Worm (Caenorhabditis elegans) whole organism, midembryonic: Measurements from ENCODE around the gene ttr-19.
A peak's percentile ranks its signal among the peaks of the same experiment; 100 is the strongest.

Experiments
- T22C8.4 ChIP-seq: fragments of 200-800 bp; sonication (Bioruptor generic); IDR thresholded peaks from 2 replicates; pipeline ENCODE4 v1.3.6; 2022; ENCODE audit warnings: missing genetic modification characterization, missing compliant biosample characterization
- cog-1 ChIP-seq: sonication (generic microtip); optimal IDR thresholded peaks from 2 replicates; lab custom pipeline; 2016; ENCODE audit warnings: missing genetic modification characterization, missing compliant biosample characterization
- flt-1 ChIP-seq: fragments of 200-800 bp; sonication (Bioruptor generic); IDR thresholded peaks from 2 replicates; pipeline ENCODE4 v1.3.6; 2022; ENCODE audit warnings: missing genetic modification characterization, missing compliant biosample characterization
- klf-2 ChIP-seq: fragments of 200-800 bp; sonication (Bioruptor generic); conservative IDR thresholded peaks from 2 replicates; pipeline ENCODE4 v1.3.6; 2022; ENCODE audit warnings: missing genetic modification reagents, missing genetic modification characterization, missing compliant biosample characterization
- med-1 ChIP-seq: sonication (generic microtip); optimal IDR thresholded peaks from 2 replicates; lab custom pipeline; 2017; ENCODE audit warnings: missing genetic modification characterization, mild to moderate bottlenecking, missing compliant biosample characterization, antibody characterized with exemption, missing genetic modification reagents; ENCODE audit not compliant: insufficient read depth
- ref-1 ChIP-seq: fragments of 200-800 bp; sonication (Bioruptor generic); conservative IDR thresholded peaks from 2 replicates; pipeline ENCODE4 v1.3.6; 2022; ENCODE audit warnings: missing genetic modification reagents, missing genetic modification characterization, missing compliant biosample characterization
- tab-1 ChIP-seq: fragments of 200-800 bp; sonication (Bioruptor generic); IDR thresholded peaks from 2 replicates; pipeline ENCODE4 v1.3.6; 2022; ENCODE audit warnings: missing genetic modification characterization, missing compliant biosample characterization
- ztf-23 ChIP-seq: fragments of 200-800 bp; sonication (Bioruptor generic); IDR thresholded peaks from 2 replicates; pipeline ENCODE4 v1.3.6; 2022; ENCODE audit warnings: missing genetic modification reagents, missing genetic modification characterization, missing compliant biosample characterization
- ztf-29 ChIP-seq: fragments of 200-800 bp; sonication (Bioruptor generic); IDR thresholded peaks from 2 replicates; pipeline ENCODE4 v1.3.6; 2022; ENCODE audit warnings: missing genetic modification reagents, missing genetic modification characterization, missing compliant biosample characterization

The ttr-19 gene

ce11 chrV:10243105-10243504, 15.9 kb upstream of the ttr-19 start, which contains the start of gene C12D8.9:
Gene C12D8.9, minus strand, starts transcription at chrV:10243205.
- TF ChIP-seq klf-2 (GFP tag; lab: Robert Waterston, UW): no peak
- TF ChIP-seq tab-1 (GFP tag; lab: Robert Waterston, UW): no peak
- TF ChIP-seq T22C8.4 (GFP tag; lab: Robert Waterston, UW): no peak
- no peak for TF ChIP-seq ztf-29 (GFP tag; lab: Robert Waterston, UW)
- TF ChIP-seq flt-1: no peak
- TF ChIP-seq ref-1: no peak
- TF ChIP-seq cog-1 (tag; lab: Kevin White, UChicago): no peak
- no peak for TF ChIP-seq ztf-23 (GFP tag; lab: Robert Waterston, UW)
- no peak for TF ChIP-seq med-1 (GFP tag; lab: Kevin White, UChicago)

ce11 chrV:10241121-10241803, 14.0 kb upstream of the ttr-19 start, which contains the start of the genes C12D8.21 and col-148:
Gene C12D8.21, minus strand, starts transcription at chrV:10241188.
Gene col-148, plus strand, starts transcription at chrV:10241753.
- TF ChIP-seq tab-1 (GFP tag; lab: Robert Waterston, UW): no peak
- TF ChIP-seq med-1 (GFP tag; lab: Kevin White, UChicago): no peak
- no peak for TF ChIP-seq flt-1
- no peak for TF ChIP-seq cog-1 (tag; lab: Kevin White, UChicago)
- TF ChIP-seq ref-1: no peak
- no peak for TF ChIP-seq ztf-29 (GFP tag; lab: Robert Waterston, UW)
- TF ChIP-seq T22C8.4 (GFP tag; lab: Robert Waterston, UW): no peak
- no peak for TF ChIP-seq klf-2 (GFP tag; lab: Robert Waterston, UW)
- no peak for TF ChIP-seq ztf-23 (GFP tag; lab: Robert Waterston, UW)

- TF ChIP-seq ztf-29 (GFP tag; lab: Robert Waterston, UW) (no peak), flt-1 (no peak), klf-2 (GFP tag; lab: Robert Waterston, UW) (no peak), cog-1 (tag; lab: Kevin White, UChicago) (no peak), T22C8.4 (GFP tag; lab: Robert Waterston, UW) (no peak), med-1 (GFP tag; lab: Kevin White, UChicago) (no peak), ztf-23 (GFP tag; lab: Robert Waterston, UW) (no peak), tab-1 (GFP tag; lab: Robert Waterston, UW) (no peak), ref-1 (no peak)
Observed at ce11 chrV:10239861-10240260, 12.6 kb upstream of the ttr-19 start, which contains the start of gene fipr-8. Gene fipr-8, minus strand, starts transcription at chrV:10239961.

- no peak for TF ChIP-seq ref-1
- TF ChIP-seq klf-2 (GFP tag; lab: Robert Waterston, UW): no peak
- TF ChIP-seq med-1 (GFP tag; lab: Kevin White, UChicago): no peak
- TF ChIP-seq ztf-23 (GFP tag; lab: Robert Waterston, UW): no peak
- 0 out of 2 replicates have a peak, but pooled peaks have one; percentile 46 for TF ChIP-seq tab-1 (GFP tag; lab: Robert Waterston, UW)
Observed at ce11 chrV:10238665-10239064, 11.4 kb upstream of the ttr-19 start, which contains the start of gene fubl-1. Gene fubl-1, minus strand, starts transcription at chrV:10238866.

ce11 chrV:10237959-10238444, 10.8 kb upstream of the ttr-19 start:
- TF ChIP-seq klf-2 (GFP tag; lab: Robert Waterston, UW) (no peak), flt-1 (no peak), ztf-23 (GFP tag; lab: Robert Waterston, UW) (no peak)

- TF ChIP-seq T22C8.4 (GFP tag; lab: Robert Waterston, UW) (no peak), ztf-23 (GFP tag; lab: Robert Waterston, UW) (no peak), med-1 (GFP tag; lab: Kevin White, UChicago) (no peak), tab-1 (GFP tag; lab: Robert Waterston, UW) (no peak), ref-1 (no peak), cog-1 (tag; lab: Kevin White, UChicago) (no peak), flt-1 (no peak), klf-2 (GFP tag; lab: Robert Waterston, UW) (no peak), ztf-29 (GFP tag; lab: Robert Waterston, UW) (no peak)
Observed at ce11 chrV:10237171-10237570, 9.9 kb upstream of the ttr-19 start.

ce11 chrV:10233330-10233729, 6.1 kb upstream of the ttr-19 start, which contains the start of gene str-182:
Gene str-182, minus strand, starts transcription at chrV:10233430.
- TF ChIP-seq ztf-29 (GFP tag; lab: Robert Waterston, UW) (no peak), med-1 (GFP tag; lab: Kevin White, UChicago) (no peak), cog-1 (tag; lab: Kevin White, UChicago) (no peak), flt-1 (no peak), klf-2 (GFP tag; lab: Robert Waterston, UW) (no peak), tab-1 (GFP tag; lab: Robert Waterston, UW) (no peak), T22C8.4 (GFP tag; lab: Robert Waterston, UW) (no peak), ref-1 (no peak), ztf-23 (GFP tag; lab: Robert Waterston, UW) (no peak)

ce11 chrV:10230932-10231331, 3.7 kb upstream of the ttr-19 start, which contains the start of gene fipr-6:
Gene fipr-6, plus strand, starts transcription at chrV:10231232.
- TF ChIP-seq ztf-29 (GFP tag; lab: Robert Waterston, UW) (no peak), med-1 (GFP tag; lab: Kevin White, UChicago) (no peak), klf-2 (GFP tag; lab: Robert Waterston, UW) (no peak), T22C8.4 (GFP tag; lab: Robert Waterston, UW) (no peak), flt-1 (no peak), ref-1 (no peak), tab-1 (GFP tag; lab: Robert Waterston, UW) (no peak), cog-1 (tag; lab: Kevin White, UChicago) (no peak), ztf-23 (GFP tag; lab: Robert Waterston, UW) (no peak)
